Worm (Caenorhabditis elegans) whole organism, L4/young adult: ENCODE data around the gene cua-1.

Experiments used
- W03F9.2 ChIP-seq: fragments of 150-350 bp; optimal IDR thresholded peaks from 2 replicates; lab custom pipeline; 2014; ENCODE audit warnings: missing biosample characterization, missing genetic modification characterization
- him-1 ChIP-seq: sonication (generic microtip); optimal IDR thresholded peaks from 2 replicates; lab custom pipeline; 2016; ENCODE audit warnings: missing genotype, missing genetic modification reagents, missing genetic modification characterization, missing compliant biosample characterization

ce11 chrIII:13436843-13437242 lies 18.3 kb downstream of the cua-1 start, which contains the start of gene F45G2.9:
- no peak for TF ChIP-seq him-1 (tag; lab: Kevin White, UChicago)
- no peak for TF ChIP-seq W03F9.2 (tag; lab: Kevin White, UChicago)
